Fruit fly (Drosophila melanogaster) whole organism, wandering third instar larva: ENCODE data around the gene CG10366.

Experiments
- Abd-B ChIP-seq: fragments of >200 bp; optimal IDR thresholded peaks from 2 replicates; lab custom pipeline; 2017; ENCODE audit warnings: missing biosample characterization, missing genetic modification characterization
- CG32264 ChIP-seq: fragments of 200-800 bp; sonication (Bioruptor generic); optimal IDR thresholded peaks from 2 replicates; lab custom pipeline; 2016; ENCODE audit warnings: missing biosample characterization, missing genetic modification characterization
- CG9705 ChIP-seq: fragments of 200-800 bp; sonication (Bioruptor generic); optimal IDR thresholded peaks from 2 replicates; lab custom pipeline; 2018; ENCODE audit warnings: missing biosample characterization, mild to moderate bottlenecking, missing genetic modification characterization
- CrebA ChIP-seq: fragments of 200-800 bp; sonication (Bioruptor generic); optimal IDR thresholded peaks from 2 replicates; lab custom pipeline; 2016; ENCODE audit warnings: missing biosample characterization, mild to moderate bottlenecking, missing genetic modification characterization, borderline replicate concordance
- Dfd ChIP-seq: fragments of >200 bp; optimal IDR thresholded peaks from 2 replicates; lab custom pipeline; 2017; ENCODE audit warnings: missing biosample characterization, missing genetic modification characterization
- Dif ChIP-seq: fragments of 200-275, 200-300 bp; sonication (Bioruptor generic); optimal IDR thresholded peaks from 2 replicates; lab custom pipeline; 2018; ENCODE audit warnings: missing biosample characterization, missing genetic modification characterization; ENCODE audit not compliant: partially characterized antibody
- HLH106 ChIP-seq: fragments of 200-800 bp; optimal IDR thresholded peaks from 3 replicates; lab custom pipeline; 2019; ENCODE audit warnings: missing biosample characterization, mild to moderate bottlenecking, missing genetic modification characterization, moderate library complexity
- Hnf4 ChIP-seq: fragments of 200-800 bp; sonication (Bioruptor generic); optimal IDR thresholded peaks from 2 replicates; lab custom pipeline; 2016; ENCODE audit warnings: missing biosample characterization, mild to moderate bottlenecking, missing genetic modification characterization
- Hr83 ChIP-seq: fragments of 200-300 bp; sonication (Bioruptor generic); optimal IDR thresholded peaks from 2 replicates; lab custom pipeline; 2016; ENCODE audit warnings: missing biosample characterization, mild to moderate bottlenecking, missing genetic modification characterization, moderate library complexity; ENCODE audit not compliant: poor library complexity, severe bottlenecking
- Jra ChIP-seq: sonication (Bioruptor generic); optimal IDR thresholded peaks from 2 replicates; lab custom pipeline; 2016; ENCODE audit warnings: missing biosample characterization, missing genetic modification characterization
- Mio ChIP-seq: sonication (Bioruptor generic); optimal IDR thresholded peaks from 2 replicates; lab custom pipeline; 2016; ENCODE audit warnings: missing biosample characterization, missing genetic modification characterization
- Myc ChIP-seq: fragments of >200 bp; optimal IDR thresholded peaks from 2 replicates; lab custom pipeline; 2017
- OdsH ChIP-seq: fragments of 200-800 bp; sonication (Bioruptor generic); optimal IDR thresholded peaks from 2 replicates; lab custom pipeline; 2016; ENCODE audit warnings: missing biosample characterization, mild to moderate bottlenecking, missing genetic modification characterization
- Rel ChIP-seq, 2 experiments: fragments of 200-800 bp; sonication (Bioruptor generic) in 1 of 2; optimal IDR thresholded peaks; 2 replicates in 1 of 2; 3 replicates in 1 of 2; lab custom pipeline; 2016 to 2019; ENCODE audit warnings: mild to moderate bottlenecking in 2 of 2, missing biosample characterization in 2 of 2, missing genetic modification characterization in 2 of 2, moderate library complexity in 1 of 2
- Sp1 ChIP-seq: fragments of 200-800 bp; sonication (Bioruptor generic); optimal IDR thresholded peaks from 3 replicates; lab custom pipeline; 2019; ENCODE audit warnings: missing biosample characterization, mild to moderate bottlenecking, missing genetic modification characterization, moderate library complexity
- Vsx2 ChIP-seq: fragments of 200-300, 225-300 bp; sonication (Bioruptor generic); optimal IDR thresholded peaks from 2 replicates; lab custom pipeline; 2018; ENCODE audit warnings: missing biosample characterization, missing genetic modification characterization; ENCODE audit not compliant: partially characterized antibody
- br ChIP-seq: fragments of 200-800 bp; sonication (Bioruptor generic); optimal IDR thresholded peaks from 2 replicates; lab custom pipeline; 2016; ENCODE audit warnings: missing biosample characterization, missing genetic modification characterization
- brk ChIP-seq: fragments of 200-800 bp; sonication (Bioruptor generic); optimal IDR thresholded peaks from 2 replicates; lab custom pipeline; 2016; ENCODE audit warnings: missing biosample characterization, mild to moderate bottlenecking, missing genetic modification characterization
- dl ChIP-seq, 2 experiments: fragments of 175-275, 200-275 bp in 1 of 2; fragments of 200-275 bp in 1 of 2; sonication (Bioruptor generic); optimal IDR thresholded peaks; lab custom pipeline; 2018; ENCODE audit warnings: mild to moderate bottlenecking in 2 of 2, missing biosample characterization in 2 of 2, missing genetic modification characterization in 2 of 2, moderate library complexity in 2 of 2; ENCODE audit not compliant: partially characterized antibody in 2 of 2, insufficient read depth in 1 of 2
- dmrt93B ChIP-seq: fragments of 200-800 bp; sonication (Bioruptor generic); optimal IDR thresholded peaks from 2 replicates; lab custom pipeline; 2018; ENCODE audit warnings: missing biosample characterization, mild to moderate bottlenecking, missing genetic modification characterization
- dsf ChIP-seq: sonication (Bioruptor generic); optimal IDR thresholded peaks from 2 replicates; lab custom pipeline; 2016; ENCODE audit warnings: missing biosample characterization, missing genetic modification characterization, borderline replicate concordance
- ey ChIP-seq: fragments of 200-800 bp; sonication (Bioruptor generic); optimal IDR thresholded peaks from 2 replicates; lab custom pipeline; 2016; ENCODE audit warnings: missing biosample characterization, missing genetic modification characterization
- foxo ChIP-seq, 2 experiments: fragments of 200-800 bp; sonication (Bioruptor generic); optimal IDR thresholded peaks; 2 replicates in 1 of 2; 3 replicates in 1 of 2; lab custom pipeline; 2016 to 2017; ENCODE audit warnings: missing biosample characterization in 2 of 2, missing genetic modification characterization in 2 of 2
- fru ChIP-seq: fragments of 200-800 bp; sonication (Bioruptor generic); optimal IDR thresholded peaks from 3 replicates; lab custom pipeline; 2016; ENCODE audit warnings: missing biosample characterization, mild to moderate bottlenecking, missing genetic modification characterization
- h ChIP-seq: fragments of 200-800 bp; sonication (Bioruptor generic); optimal IDR thresholded peaks from 3 replicates; lab custom pipeline; 2016; ENCODE audit warnings: missing biosample characterization, mild to moderate bottlenecking, missing genetic modification characterization
- jim ChIP-seq: fragments of 175-275, 200-325 bp; sonication (Bioruptor generic); optimal IDR thresholded peaks from 2 replicates; lab custom pipeline; 2016; ENCODE audit warnings: missing biosample characterization, mild to moderate bottlenecking, missing genetic modification characterization
- lola ChIP-seq: fragments of >200 bp; optimal IDR thresholded peaks from 2 replicates; lab custom pipeline; 2017; ENCODE audit warnings: missing biosample characterization, missing genetic modification characterization
- psq ChIP-seq: fragments of 200-800 bp; sonication (Bioruptor generic); optimal IDR thresholded peaks from 3 replicates; lab custom pipeline; 2017; ENCODE audit warnings: missing biosample characterization, mild to moderate bottlenecking, missing genetic modification characterization, moderate library complexity
- rgr ChIP-seq: fragments of 200-800 bp; sonication (Bioruptor generic); optimal IDR thresholded peaks from 3 replicates; lab custom pipeline; 2016; ENCODE audit warnings: missing biosample characterization, mild to moderate bottlenecking, missing genetic modification characterization
- sage ChIP-seq: fragments of 200-800 bp; sonication (Bioruptor generic); optimal IDR thresholded peaks from 2 replicates; lab custom pipeline; 2016; ENCODE audit warnings: missing biosample characterization, mild to moderate bottlenecking, missing genetic modification characterization
- sv ChIP-seq: fragments of 200-800 bp; sonication (Bioruptor generic); optimal IDR thresholded peaks from 3 replicates; lab custom pipeline; 2016; ENCODE audit warnings: missing biosample characterization, missing genetic modification characterization
- tai ChIP-seq: sonication (Bioruptor generic); optimal IDR thresholded peaks from 2 replicates; lab custom pipeline; 2016; ENCODE audit warnings: missing biosample characterization, missing genetic modification characterization
- woc ChIP-seq: sonication (Bioruptor generic); optimal IDR thresholded peaks from 2 replicates; lab custom pipeline; 2016; ENCODE audit warnings: missing biosample characterization, mild to moderate bottlenecking, missing genetic modification characterization

CG10366 gene

DNA sequence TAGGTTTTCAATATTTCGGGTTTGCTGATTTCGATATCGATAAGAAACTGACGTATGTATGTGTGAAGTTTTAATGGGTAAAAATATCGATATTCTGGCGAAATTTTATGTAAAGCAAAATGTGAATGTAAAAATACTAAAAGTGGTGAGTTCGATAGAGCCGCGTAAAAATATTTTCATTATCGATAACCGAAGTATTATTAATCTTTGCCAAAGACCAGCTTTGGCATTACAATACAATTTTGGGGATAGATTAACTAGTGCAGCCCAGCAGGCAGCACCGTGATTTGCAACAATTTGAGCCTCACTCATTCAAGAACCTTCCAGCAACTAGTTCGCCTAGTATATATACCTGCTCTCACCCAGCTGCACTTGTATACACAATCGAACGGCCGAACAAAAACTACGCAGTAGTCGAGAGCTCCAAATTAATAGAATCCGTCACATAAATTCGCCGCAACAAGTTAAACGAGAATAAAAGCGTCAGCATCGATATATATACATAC, 41.7 kb upstream of the CG10366 start:
- TF ChIP-seq Mio (GFP tag; lab: Kevin White, UChicago), result no peak
- peak; percentile 14 for TF ChIP-seq Dif
- TF ChIP-seq Sp1 (GFP tag; lab: Kevin White, UChicago), result peak; percentile 8
- TF ChIP-seq brk, result peak; percentile 61

DNA sequence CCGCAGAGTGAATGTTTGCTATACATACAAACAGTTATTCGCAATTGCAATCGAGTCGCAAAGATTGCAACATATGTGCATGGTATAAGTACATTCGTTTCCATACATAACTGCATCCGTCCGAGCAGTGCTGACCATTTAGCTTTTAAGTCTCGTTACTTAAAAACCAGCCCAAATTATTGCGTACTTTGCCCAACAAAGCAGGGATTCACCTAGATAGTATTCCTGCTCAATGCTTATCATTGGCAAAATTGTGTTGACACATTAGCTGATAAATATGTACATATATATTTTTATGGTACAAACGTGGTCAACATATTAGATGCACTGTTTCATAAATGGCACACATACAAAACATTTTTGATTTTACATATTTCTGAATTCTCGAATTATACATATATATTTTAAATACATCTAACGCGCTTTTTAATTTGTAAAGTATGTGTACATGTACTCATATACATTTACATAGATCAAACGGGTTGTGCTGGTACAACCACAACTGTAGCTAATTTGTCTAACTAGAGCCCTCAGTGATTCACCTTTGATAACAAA, 40.9 kb upstream of the CG10366 start:
- TF ChIP-seq OdsH (no peak), Jra (GFP tag; lab: Kevin White, UChicago) (no peak), brk (peak; percentile 57), CrebA (GFP tag; lab: Kevin White, UChicago) (no peak), h (peak; percentile 19), CG32264 (GFP tag; lab: Kevin White, UChicago) (no peak), rgr (GFP tag; lab: Kevin White, UChicago) (no peak), psq (GFP tag; lab: Kevin White, UChicago) (no peak), Sp1 (GFP tag; lab: Kevin White, UChicago) (no peak), Myc (lab: Kevin White, UChicago) (peak; percentile 16), CG9705 (GFP tag; lab: Kevin White, UChicago) (no peak), Rel (GFP tag; optimal IDR thresholded peaks at IDR 0.05; lab: Kevin White, UChicago) (no peak), Rel (tag; optimal IDR thresholded peaks at IDR 0.05; lab: Kevin White, UChicago) (peak; percentile 96), Dif (no peak), Hnf4 (GFP tag; lab: Kevin White, UChicago) (peak; percentile 14)

dm6 chr2L:19546869-19547710, 36.9 kb upstream of the CG10366 start, which contains the start of gene CG10337:
TSS of gene CG10337 (minus strand) at chr2L:19546959.
- peak; percentile 60 for TF ChIP-seq Jra (GFP tag; lab: Kevin White, UChicago)
- peak; percentile 51 for TF ChIP-seq Sp1 (GFP tag; lab: Kevin White, UChicago)
- peak; percentile 47 for TF ChIP-seq br (GFP tag; lab: Kevin White, UChicago)
- TF ChIP-seq dsf (GFP tag; lab: Kevin White, UChicago), result no peak
- TF ChIP-seq Hr83 (GFP tag; lab: Kevin White, UChicago), result no peak
- no peak for TF ChIP-seq lola (GFP tag; lab: Kevin White, UChicago)
- peak; percentile 86 for TF ChIP-seq psq (GFP tag; lab: Kevin White, UChicago)
- TF ChIP-seq tai, result peak; percentile 34
- TF ChIP-seq ey (GFP tag; lab: Kevin White, UChicago), result peak; percentile 35
- TF ChIP-seq Rel (GFP tag; optimal IDR thresholded peaks at IDR 0.05; lab: Kevin White, UChicago), result no peak
- peak; percentile 70 for TF ChIP-seq Rel (tag; optimal IDR thresholded peaks at IDR 0.05; lab: Kevin White, UChicago)
- TF ChIP-seq CG9705 (GFP tag; lab: Kevin White, UChicago), result peak; percentile 4
- no peak for TF ChIP-seq Vsx2 (GFP tag; lab: Kevin White, UChicago)
- TF ChIP-seq foxo (GFP tag; optimal IDR thresholded peaks at IDR 0.05; lab: Kevin White, UChicago), result peak in 1 of 2 experiments; percentile 59
- no peak for TF ChIP-seq jim (GFP tag; lab: Kevin White, UChicago)
- no peak for TF ChIP-seq sage (GFP tag; lab: Kevin White, UChicago)
- peak; percentile 45 for TF ChIP-seq h
- TF ChIP-seq OdsH, result peak; percentile 10
- TF ChIP-seq dl (GFP tag; optimal IDR thresholded peaks at IDR 0.05; lab: Kevin White, UChicago; ENCODE audit: insufficient read depth in 1 of 2, partially characterized antibody in 2 of 2), result peak in 1 of 2 experiments; percentile 7
- TF ChIP-seq HLH106 (tag; lab: Kevin White, UChicago), result peak; percentile 23
- peak; percentile 14 for TF ChIP-seq woc
- TF ChIP-seq brk, result no peak
- TF ChIP-seq Dfd (GFP tag; lab: Kevin White, UChicago), result no peak
- TF ChIP-seq rgr (GFP tag; lab: Kevin White, UChicago), result peak; percentile 38
- peak; percentile 43 for TF ChIP-seq sv
- TF ChIP-seq CrebA (GFP tag; lab: Kevin White, UChicago), result no peak
- no peak for TF ChIP-seq Myc (lab: Kevin White, UChicago)
- no peak for TF ChIP-seq dmrt93B
- peak; percentile 51 for TF ChIP-seq fru (GFP tag; lab: Kevin White, UChicago)
- no peak for TF ChIP-seq Abd-B
- TF ChIP-seq Hnf4 (GFP tag; lab: Kevin White, UChicago), result no peak
- no peak for TF ChIP-seq Mio (GFP tag; lab: Kevin White, UChicago)
- peak; percentile 6 for TF ChIP-seq CG32264 (GFP tag; lab: Kevin White, UChicago)
